Fruit fly (Drosophila melanogaster) whole organism, embryonic: ENCODE measurements around the gene aru.

Source experiments
- Atf-2 ChIP-seq: fragments of 200-800 bp; sonication (Bioruptor generic); optimal IDR thresholded peaks from 2 replicates; lab custom pipeline; 2016; ENCODE audit warnings: missing biosample characterization, missing genetic modification characterization
- CG10147 ChIP-seq: fragments of 200-800 bp; sonication (Bioruptor generic); optimal IDR thresholded peaks from 2 replicates; lab custom pipeline; 2019; ENCODE audit warnings: missing biosample characterization, mild to moderate bottlenecking, missing genetic modification characterization, moderate library complexity
- CG11504 ChIP-seq: fragments of 200-800 bp; sonication (Bioruptor generic); optimal IDR thresholded peaks from 3 replicates; lab custom pipeline; 2019; ENCODE audit warnings: missing biosample characterization, mild to moderate bottlenecking, missing genetic modification characterization, moderate library complexity
- CG11560 ChIP-seq: fragments of 200-800 bp; sonication (Bioruptor generic); IDR thresholded peaks from 3 replicates; pipeline ENCODE4 v1.3.6; 2022; ENCODE audit warnings: missing biosample characterization, missing genetic modification characterization
- CG11695 ChIP-seq: fragments of 200-800 bp; sonication (Bioruptor generic); IDR thresholded peaks from 3 replicates; pipeline ENCODE4 v1.3.6; 2022; ENCODE audit warnings: missing biosample characterization, missing genetic modification characterization
- CG13296 ChIP-seq: fragments of 200-800 bp; sonication (Bioruptor generic); optimal IDR thresholded peaks from 3 replicates; lab custom pipeline; 2018; ENCODE audit warnings: missing biosample characterization, mild to moderate bottlenecking, missing genetic modification characterization
- CG14441 ChIP-seq: fragments of 200-800 bp; sonication (Bioruptor generic); IDR thresholded peaks from 2 replicates; pipeline ENCODE4 v1.3.6; 2022; ENCODE audit warnings: missing biosample characterization, missing genetic modification characterization
- CG14710 ChIP-seq: fragments of 200-800 bp; sonication (Bioruptor generic); optimal IDR thresholded peaks from 3 replicates; lab custom pipeline; 2019; ENCODE audit warnings: missing biosample characterization, mild to moderate bottlenecking, missing genetic modification characterization, moderate library complexity
- CG15514 ChIP-seq: fragments of 200-800 bp; sonication (Bioruptor generic); optimal IDR thresholded peaks from 3 replicates; lab custom pipeline; 2017; ENCODE audit warnings: missing biosample characterization, missing genetic modification characterization, mild to moderate bottlenecking, moderate library complexity, missing genetic modification reagents
- CG18011 ChIP-seq: fragments of 200-800 bp; sonication (Bioruptor generic); optimal IDR thresholded peaks from 2 replicates; lab custom pipeline; 2017; ENCODE audit warnings: missing biosample characterization, missing genetic modification characterization, mild to moderate bottlenecking, moderate library complexity, missing genotype
- CG18262 ChIP-seq: fragments of 200-800 bp; optimal IDR thresholded peaks from 3 replicates; lab custom pipeline; 2019; ENCODE audit warnings: missing biosample characterization, mild to moderate bottlenecking, missing genetic modification characterization, moderate library complexity
- CG2120 ChIP-seq: fragments of 200-800 bp; sonication (Bioruptor generic); optimal IDR thresholded peaks from 3 replicates; lab custom pipeline; 2016; ENCODE audit warnings: missing biosample characterization, missing genetic modification characterization
- CG2875 ChIP-seq: fragments of 200-800 bp; sonication (Bioruptor generic); optimal IDR thresholded peaks from 2 replicates; lab custom pipeline; 2017; ENCODE audit warnings: missing biosample characterization, mild to moderate bottlenecking, missing genetic modification characterization, missing genetic modification reagents
- CG31388 ChIP-seq: fragments of 200-800 bp; sonication (Bioruptor generic); optimal IDR thresholded peaks from 2 replicates; lab custom pipeline; 2016; ENCODE audit warnings: missing biosample characterization, missing genetic modification characterization
- CG32532 ChIP-seq: fragments of 200-800 bp; sonication (Bioruptor generic); IDR thresholded peaks from 2 replicates; pipeline ENCODE4 v1.3.6; 2022; ENCODE audit warnings: missing biosample characterization, missing genetic modification characterization
- CG6765 ChIP-seq: fragments of 200-800 bp; sonication (Bioruptor generic); optimal IDR thresholded peaks from 3 replicates; lab custom pipeline; 2017; ENCODE audit warnings: missing biosample characterization, mild to moderate bottlenecking, missing genetic modification characterization
- CG7556 ChIP-seq: fragments of 200-800 bp; sonication (Bioruptor generic); optimal IDR thresholded peaks from 2 replicates; lab custom pipeline; 2017; ENCODE audit warnings: missing biosample characterization, mild to moderate bottlenecking, missing genetic modification characterization
- CG7987 ChIP-seq: fragments of 200-800 bp; sonication (Bioruptor generic); optimal IDR thresholded peaks from 2 replicates; lab custom pipeline; 2018; ENCODE audit warnings: missing biosample characterization, mild to moderate bottlenecking, missing genetic modification characterization, moderate library complexity
- CG9215 ChIP-seq: fragments of 200-800 bp; sonication (Bioruptor generic); IDR thresholded peaks from 2 replicates; pipeline ENCODE4 v1.3.6; 2022; ENCODE audit warnings: missing biosample characterization, missing genetic modification characterization
- CG9797 ChIP-seq: fragments of 200-800 bp; sonication (Bioruptor generic); optimal IDR thresholded peaks from 3 replicates; lab custom pipeline; 2018; ENCODE audit warnings: missing biosample characterization, mild to moderate bottlenecking, missing genetic modification characterization
- CG9817 ChIP-seq: fragments of 200-800 bp; sonication (Bioruptor generic); optimal IDR thresholded peaks from 2 replicates; lab custom pipeline; 2018; ENCODE audit warnings: missing biosample characterization, mild to moderate bottlenecking, missing genetic modification characterization, moderate library complexity
- CTCF ChIP-seq: fragments of 200-800 bp; sonication (Bioruptor generic); optimal IDR thresholded peaks from 2 replicates; lab custom pipeline; 2017; ENCODE audit warnings: missing biosample characterization, mild to moderate bottlenecking, missing genetic modification characterization, moderate library complexity
- Dfd ChIP-seq, 2 experiments: fragments of >200 bp; optimal IDR thresholded peaks; 2 replicates each; lab custom pipeline; 2017; ENCODE audit warnings: missing biosample characterization in 2 of 2, missing genetic modification characterization in 2 of 2
- Dip2 ChIP-seq: fragments of 200-800 bp; sonication (Bioruptor generic); IDR thresholded peaks from 2 replicates; pipeline ENCODE4 v1.3.6; 2022; ENCODE audit warnings: missing biosample characterization, missing genetic modification characterization
- E2f1 ChIP-seq: fragments of 200-800 bp; sonication (Bioruptor generic); IDR thresholded peaks from 2 replicates; pipeline ENCODE4 v1.3.6; 2022; ENCODE audit warnings: missing biosample characterization, missing genetic modification characterization
- MBD-R2 ChIP-seq: fragments of 200-800 bp; sonication (Bioruptor generic); IDR thresholded peaks from 2 replicates; pipeline ENCODE4 v1.3.6; 2022; ENCODE audit warnings: missing biosample characterization, missing genetic modification characterization
- Sry-β ChIP-seq: fragments of 200-800 bp; sonication (Bioruptor generic); optimal IDR thresholded peaks from 2 replicates; lab custom pipeline; 2018; ENCODE audit warnings: missing biosample characterization, mild to moderate bottlenecking, missing genetic modification characterization, moderate library complexity
- ase ChIP-seq: fragments of 200-800 bp; sonication (Bioruptor generic); IDR thresholded peaks from 3 replicates; pipeline ENCODE4 v1.3.6; 2022; ENCODE audit warnings: missing biosample characterization, missing genetic modification characterization
- bab2 ChIP-seq: fragments of 200-800 bp; sonication (Bioruptor generic); optimal IDR thresholded peaks from 2 replicates; lab custom pipeline; 2016; ENCODE audit warnings: missing biosample characterization, missing genetic modification characterization
- br ChIP-seq: fragments of >200 bp; optimal IDR thresholded peaks from 2 replicates; lab custom pipeline; 2017
- caup ChIP-seq: fragments of 200-800 bp; sonication (Bioruptor generic); optimal IDR thresholded peaks from 3 replicates; lab custom pipeline; 2017; ENCODE audit warnings: missing biosample characterization, mild to moderate bottlenecking, missing genetic modification characterization, moderate library complexity; ENCODE audit not compliant: severe bottlenecking
- chinmo ChIP-seq: fragments of 200-800 bp; sonication (Bioruptor generic); IDR thresholded peaks from 4 replicates; pipeline ENCODE4 v1.3.6; 2022; ENCODE audit warnings: missing biosample characterization, missing genetic modification characterization; ENCODE audit not compliant: partially characterized antibody
- exex ChIP-seq: fragments of 200-800 bp; sonication (Bioruptor generic); optimal IDR thresholded peaks from 4 replicates; lab custom pipeline; 2018; ENCODE audit warnings: missing biosample characterization, mild to moderate bottlenecking, missing genetic modification characterization, moderate library complexity
- eyg ChIP-seq: fragments of 200-800 bp; sonication (Bioruptor generic); optimal IDR thresholded peaks from 3 replicates; lab custom pipeline; 2016; ENCODE audit warnings: missing biosample characterization, missing genetic modification characterization
- fru ChIP-seq: fragments of >200 bp; optimal IDR thresholded peaks from 2 replicates; lab custom pipeline; 2017
- gce ChIP-seq: fragments of 200-800 bp; sonication (Bioruptor generic); IDR thresholded peaks from 3 replicates; pipeline ENCODE4 v1.3.6; 2022; ENCODE audit warnings: missing biosample characterization, missing genetic modification characterization
- gem ChIP-seq: fragments of 200-800 bp; sonication (Bioruptor generic); optimal IDR thresholded peaks from 2 replicates; lab custom pipeline; 2019; ENCODE audit warnings: missing biosample characterization, mild to moderate bottlenecking, missing genetic modification characterization, moderate library complexity
- h ChIP-seq: fragments of >200 bp; optimal IDR thresholded peaks from 2 replicates; lab custom pipeline; 2017
- ind ChIP-seq: fragments of 200-800 bp; sonication (Bioruptor generic); optimal IDR thresholded peaks from 3 replicates; lab custom pipeline; 2016; ENCODE audit warnings: missing biosample characterization, missing genetic modification characterization
- jigr1 ChIP-seq: fragments of 200-800 bp; sonication (Bioruptor generic); IDR thresholded peaks from 3 replicates; pipeline ENCODE4 v1.3.6; 2022; ENCODE audit warnings: missing biosample characterization, missing genetic modification characterization
- lab ChIP-seq: fragments of 200-800 bp; sonication (Bioruptor generic); optimal IDR thresholded peaks from 3 replicates; lab custom pipeline; 2017; ENCODE audit warnings: missing biosample characterization, missing genetic modification characterization, mild to moderate bottlenecking, moderate library complexity, missing genetic modification reagents
- maf-S ChIP-seq: fragments of 200-800 bp; sonication (Bioruptor generic); optimal IDR thresholded peaks from 2 replicates; lab custom pipeline; 2016; ENCODE audit warnings: missing biosample characterization, missing genetic modification characterization
- pfk ChIP-seq: fragments of 200-800 bp; sonication (Bioruptor generic); optimal IDR thresholded peaks from 2 replicates; lab custom pipeline; 2018; ENCODE audit warnings: missing biosample characterization, mild to moderate bottlenecking, missing genetic modification characterization, moderate library complexity
- psq ChIP-seq: fragments of 200-800 bp; sonication (Bioruptor generic); optimal IDR thresholded peaks from 2 replicates; lab custom pipeline; 2017; ENCODE audit warnings: missing biosample characterization, missing genetic modification characterization
- row ChIP-seq: fragments of 200-800 bp; sonication (Bioruptor generic); IDR thresholded peaks from 3 replicates; pipeline ENCODE4 v1.3.6; 2022; ENCODE audit warnings: missing biosample characterization, missing genetic modification characterization
- schlank ChIP-seq: fragments of 200-800 bp; sonication (Bioruptor generic); optimal IDR thresholded peaks from 2 replicates; lab custom pipeline; 2018; ENCODE audit warnings: missing biosample characterization, mild to moderate bottlenecking, missing genetic modification characterization
- sisA ChIP-seq: fragments of 200-800 bp; sonication (Bioruptor generic); IDR thresholded peaks from 2 replicates; pipeline ENCODE4 v1.3.6; 2022; ENCODE audit warnings: missing biosample characterization, missing genetic modification characterization
- slou ChIP-seq: fragments of 200-800 bp; sonication (Bioruptor generic); optimal IDR thresholded peaks from 3 replicates; lab custom pipeline; 2016; ENCODE audit warnings: missing biosample characterization, missing genetic modification characterization
- tin ChIP-seq: fragments of 200-800 bp; sonication (Bioruptor generic); optimal IDR thresholded peaks from 3 replicates; lab custom pipeline; 2016; ENCODE audit warnings: missing biosample characterization, missing genetic modification characterization
- tup ChIP-seq: fragments of 200-800 bp; sonication (Bioruptor generic); optimal IDR thresholded peaks from 2 replicates; lab custom pipeline; 2016; ENCODE audit warnings: missing biosample characterization, mild to moderate bottlenecking, missing genetic modification characterization, moderate library complexity
- unc-4 ChIP-seq: fragments of 200-800 bp; sonication (Bioruptor generic); IDR thresholded peaks from 2 replicates; pipeline ENCODE4 v1.3.6; 2022; ENCODE audit warnings: missing biosample characterization, missing genetic modification characterization; ENCODE audit not compliant: partially characterized antibody
- zen ChIP-seq: fragments of 200-800 bp; sonication (Bioruptor generic); optimal IDR thresholded peaks from 3 replicates; lab custom pipeline; 2018; ENCODE audit warnings: missing biosample characterization, mild to moderate bottlenecking, missing genetic modification characterization, moderate library complexity

Gene aru

DNA sequence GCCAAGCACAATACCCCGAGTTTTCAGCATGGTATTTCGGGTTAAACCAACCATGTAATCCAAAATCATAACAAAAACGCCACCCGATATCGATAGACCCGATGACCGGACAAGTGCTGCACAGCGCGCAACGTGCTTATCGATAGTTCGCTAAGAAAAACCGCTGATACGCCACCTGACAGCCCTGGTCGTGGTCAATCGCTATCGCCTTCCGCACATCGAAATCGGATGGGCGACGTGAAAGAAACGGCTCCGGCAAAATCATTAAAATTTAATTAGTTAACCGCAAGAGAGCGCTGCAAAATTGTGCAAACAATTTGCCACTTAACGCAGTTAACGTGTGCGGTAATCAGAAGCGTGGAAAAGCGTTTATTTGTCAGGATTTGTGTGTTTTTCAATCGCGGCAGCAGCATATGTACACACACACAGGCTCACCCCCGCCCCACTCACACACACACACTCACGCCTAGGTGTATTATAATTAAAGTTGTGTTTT is 42.3 kb downstream of the aru start, which contains the start of the genes CG3862 and dock (continued):
- TF ChIP-seq bab2 (GFP tag; lab: Kevin White, UChicago) (peak; percentile 38), slou (GFP tag; lab: Kevin White, UChicago) (peak; percentile 6), CG31388 (GFP tag; lab: Kevin White, UChicago) (no peak), jigr1 (no peak), CG13296 (peak; percentile 0), gem (tag; lab: Kevin White, UChicago) (peak; percentile 19), CTCF (GFP tag; lab: Kevin White, UChicago) (peak; percentile 66), chinmo (GFP tag; lab: Robert Waterston, UW) (peak; percentile 88; the same call in 3 of the 4 replicates), sisA (GFP tag; lab: Robert Waterston, UW) (no peak), Dip2 (GFP tag; lab: Robert Waterston, UW) (no peak), CG6765 (peak; percentile 54), CG11504 (tag; lab: Kevin White, UChicago) (peak; percentile 40), caup (GFP tag; lab: Kevin White, UChicago) (peak; percentile 65), CG11695 (0 out of 3 replicates have a peak, but pooled peaks have one; percentile 12), unc-4 (GFP tag; lab: Robert Waterston, UW) (peak; percentile 95), CG32532 (GFP tag; lab: Robert Waterston, UW) (peak; percentile 58), CG2120 (GFP tag; lab: Kevin White, UChicago) (peak; percentile 74), MBD-R2 (GFP tag; lab: Robert Waterston, UW) (peak; percentile 97), eyg (GFP tag; lab: Kevin White, UChicago) (no peak), row (GFP tag; lab: Robert Waterston, UW) (peak; percentile 45; the same call in 2 of the 3 replicates), CG9817 (peak; percentile 28), Dfd (GFP tag; optimal IDR thresholded peaks at IDR 0.05; lab: Kevin White, UChicago) (no peak), CG11560 (no peak), schlank (tag; lab: Kevin White, UChicago) (no peak), Atf-2 (GFP tag; lab: Kevin White, UChicago) (peak; percentile 10), CG18262 (peak; percentile 12), pfk (GFP tag; lab: Kevin White, UChicago) (peak; percentile 12), CG9797 (GFP tag; lab: Kevin White, UChicago) (peak; percentile 58), CG7556 (GFP tag; lab: Kevin White, UChicago) (peak; percentile 47), CG15514 (GFP tag; lab: Kevin White, UChicago) (peak; percentile 72), ase (no peak), CG18011 (GFP tag; lab: Kevin White, UChicago) (peak; percentile 37), h (lab: Kevin White, UChicago) (no peak), CG2875 (no peak), fru (lab: Kevin White, UChicago) (no peak), psq (GFP tag; lab: Kevin White, UChicago) (peak; percentile 25), CG14710 (tag; lab: Kevin White, UChicago) (peak; percentile 70), CG9215 (GFP tag; lab: Robert Waterston, UW) (no peak), E2f1 (no peak), tin (GFP tag; lab: Kevin White, UChicago) (peak; percentile 58), gce (GFP tag; lab: Robert Waterston, UW) (no peak), br (no peak), zen (tag; lab: Kevin White, UChicago) (peak; percentile 75), CG7987 (GFP tag; lab: Kevin White, UChicago) (peak; percentile 71), Sry-β (GFP tag; lab: Kevin White, UChicago) (peak; percentile 85), tup (GFP tag; lab: Kevin White, UChicago) (no peak), maf-S (GFP tag; lab: Kevin White, UChicago) (peak; percentile 69), exex (tag; lab: Kevin White, UChicago) (peak; percentile 67), ind (GFP tag; lab: Kevin White, UChicago) (peak; percentile 39), CG14441 (GFP tag; lab: Robert Waterston, UW) (no peak), lab (peak; percentile 81), CG10147 (GFP tag; lab: Kevin White, UChicago) (peak; percentile 53)
